Worm (Caenorhabditis elegans) whole organism, mixed stage, embryonic: ENCODE measurements around the gene T05C1.5.
A peak's percentile ranks its signal among the peaks of the same experiment; 100 is the strongest.

ENCODE experiments used
- M03D4.4 ChIP-seq: sonication (generic microtip); optimal IDR thresholded peaks from 2 replicates; lab custom pipeline; 2017; ENCODE audit warnings: mild to moderate bottlenecking, missing genetic modification characterization, missing compliant biosample characterization
- bed-3 ChIP-seq: fragments of 200-800 bp; sonication (Bioruptor generic); optimal IDR thresholded peaks from 3 replicates; lab custom pipeline; 2018; ENCODE audit warnings: mild to moderate bottlenecking, missing genetic modification characterization, moderate library complexity, missing compliant biosample characterization
- blmp-1 ChIP-seq: fragments of 150-350 bp; optimal IDR thresholded peaks from 2 replicates; lab custom pipeline; 2014; ENCODE audit warnings: missing biosample characterization, missing genetic modification characterization
- ceh-39 ChIP-seq: fragments of 150-350 bp; optimal IDR thresholded peaks from 2 replicates; lab custom pipeline; 2014; ENCODE audit warnings: missing biosample characterization, missing genetic modification characterization
- ceh-83 ChIP-seq: fragments of 200-800 bp; sonication (Bioruptor generic); optimal IDR thresholded peaks from 2 replicates; lab custom pipeline; 2018; ENCODE audit warnings: mild to moderate bottlenecking, missing genetic modification characterization, missing compliant biosample characterization
- ces-1 ChIP-seq: fragments of 150-350 bp; optimal IDR thresholded peaks from 2 replicates; lab custom pipeline; 2014; ENCODE audit warnings: missing biosample characterization, missing genetic modification reagents, missing genetic modification characterization
- cnd-1 ChIP-seq: fragments of 200-800 bp; sonication (Bioruptor generic); optimal IDR thresholded peaks from 2 replicates; lab custom pipeline; 2018; ENCODE audit warnings: mild to moderate bottlenecking, missing genetic modification characterization, missing compliant biosample characterization
- drap-1 ChIP-seq: fragments of 200-800 bp; sonication (Bioruptor generic); optimal IDR thresholded peaks from 3 replicates; lab custom pipeline; 2018; ENCODE audit warnings: mild to moderate bottlenecking, missing genetic modification characterization, missing compliant biosample characterization
- elt-3 ChIP-seq: fragments of 150-350 bp; optimal IDR thresholded peaks from 2 replicates; lab custom pipeline; 2014; ENCODE audit warnings: missing biosample characterization, missing genetic modification characterization
- hlh-1 ChIP-seq: fragments of 150-350 bp; optimal IDR thresholded peaks from 2 replicates; lab custom pipeline; 2014; ENCODE audit warnings: missing biosample characterization, missing genetic modification reagents, missing genetic modification characterization
- lin-13 ChIP-seq: fragments of 150-350 bp; optimal IDR thresholded peaks from 2 replicates; lab custom pipeline; 2014; ENCODE audit warnings: missing biosample characterization, missing genetic modification characterization
- lin-32 ChIP-seq: fragments of 200-800 bp; sonication (Bioruptor generic); optimal IDR thresholded peaks from 2 replicates; lab custom pipeline; 2018; ENCODE audit warnings: mild to moderate bottlenecking, missing genetic modification characterization, missing compliant biosample characterization
- lsy-2 ChIP-seq: fragments of 150-350 bp; optimal IDR thresholded peaks from 2 replicates; lab custom pipeline; 2014; ENCODE audit warnings: missing biosample characterization, missing genetic modification characterization
- mep-1 ChIP-seq: fragments of 150-350 bp; optimal IDR thresholded peaks from 2 replicates; lab custom pipeline; 2017; ENCODE audit warnings: missing biosample characterization, missing genetic modification reagents, missing genetic modification characterization, inconsistent platforms
- mls-2 ChIP-seq: sonication (generic microtip); optimal IDR thresholded peaks from 2 replicates; lab custom pipeline; 2016; ENCODE audit warnings: mild to moderate bottlenecking, missing genetic modification characterization, moderate library complexity, missing compliant biosample characterization
- nhr-2 ChIP-seq: fragments of 150-350 bp; optimal IDR thresholded peaks from 2 replicates; lab custom pipeline; 2014; ENCODE audit warnings: missing biosample characterization, missing genetic modification characterization
- nhr-237 ChIP-seq: fragments of 150-350 bp; optimal IDR thresholded peaks from 2 replicates; lab custom pipeline; 2014; ENCODE audit warnings: missing biosample characterization, missing genetic modification characterization
- nhr-76 ChIP-seq: sonication (generic microtip); optimal IDR thresholded peaks from 2 replicates; lab custom pipeline; 2017; ENCODE audit warnings: missing biosample characterization, missing genetic modification characterization
- sptf-1 ChIP-seq: sonication (generic microtip); optimal IDR thresholded peaks from 2 replicates; lab custom pipeline; 2017; ENCODE audit warnings: mild to moderate bottlenecking, missing genetic modification characterization, moderate library complexity, missing compliant biosample characterization
- tbx-8 ChIP-seq: fragments of 200-800 bp; sonication (Bioruptor generic); optimal IDR thresholded peaks from 2 replicates; lab custom pipeline; 2018; ENCODE audit warnings: mild to moderate bottlenecking, missing genetic modification characterization, moderate library complexity, missing compliant biosample characterization
- unc-120 ChIP-seq: sonication (generic microtip); optimal IDR thresholded peaks from 2 replicates; lab custom pipeline; 2017; ENCODE audit warnings: missing genetic modification characterization, missing compliant biosample characterization; ENCODE audit not compliant: poor library complexity, severe bottlenecking
- unc-62 ChIP-seq: fragments of 150-350 bp; optimal IDR thresholded peaks from 2 replicates; lab custom pipeline; 2014; ENCODE audit warnings: missing biosample characterization, missing genetic modification reagents, missing genetic modification characterization
- zip-8 ChIP-seq: fragments of 150-350 bp; optimal IDR thresholded peaks from 2 replicates; lab custom pipeline; 2014; ENCODE audit warnings: missing biosample characterization, missing genetic modification characterization
- ztf-11 ChIP-seq: fragments of 150-350 bp; optimal IDR thresholded peaks from 2 replicates; lab custom pipeline; 2014; ENCODE audit warnings: missing biosample characterization, missing genetic modification characterization

The T05C1.5 gene

DNA sequence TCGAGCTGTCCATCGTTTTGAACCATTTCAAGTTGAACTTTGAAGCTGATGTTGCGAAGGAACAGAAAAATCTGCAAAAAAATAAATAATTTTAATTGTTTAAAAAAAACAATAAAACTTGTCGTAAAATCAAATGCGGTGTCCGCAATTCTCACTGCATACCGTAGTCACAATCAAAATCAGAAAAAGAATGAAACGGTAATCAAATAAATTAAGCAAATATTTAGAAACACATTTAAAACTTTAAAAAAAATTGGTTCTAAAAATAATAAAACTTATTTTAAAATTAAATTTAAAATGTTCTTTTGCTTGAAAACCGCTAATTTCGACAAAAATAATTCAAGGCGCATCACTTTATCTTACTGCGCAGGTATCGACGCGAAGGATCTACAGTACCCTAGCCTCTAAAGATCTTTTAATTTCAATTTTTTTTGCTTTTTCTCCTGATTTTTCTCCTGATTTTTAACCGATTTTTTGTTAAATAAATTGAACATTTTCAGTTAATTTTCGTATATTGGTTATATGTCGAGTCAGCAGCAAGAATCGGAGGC lies 32.6 kb upstream of the T05C1.5 start, which contains the start of the genes B0304.4 and B0304.2:
Gene B0304.4, minus strand, starts transcription at position 101 of the 551 bp plus-strand sequence.
Gene B0304.2, plus strand, starts transcription at position 501 of the 551 bp plus-strand sequence.
- no peak for TF ChIP-seq nhr-2 (tag; lab: Kevin White, UChicago)
- TF ChIP-seq unc-120 (tag; lab: Kevin White, UChicago), result no peak
- TF ChIP-seq zip-8 (tag; lab: Kevin White, UChicago), result no peak
- no peak for TF ChIP-seq ztf-11 (tag; lab: Kevin White, UChicago)
- TF ChIP-seq M03D4.4, result no peak
- TF ChIP-seq ceh-39, result no peak
- TF ChIP-seq tbx-8 (GFP tag; lab: Kevin White, UChicago), result no peak

DNA sequence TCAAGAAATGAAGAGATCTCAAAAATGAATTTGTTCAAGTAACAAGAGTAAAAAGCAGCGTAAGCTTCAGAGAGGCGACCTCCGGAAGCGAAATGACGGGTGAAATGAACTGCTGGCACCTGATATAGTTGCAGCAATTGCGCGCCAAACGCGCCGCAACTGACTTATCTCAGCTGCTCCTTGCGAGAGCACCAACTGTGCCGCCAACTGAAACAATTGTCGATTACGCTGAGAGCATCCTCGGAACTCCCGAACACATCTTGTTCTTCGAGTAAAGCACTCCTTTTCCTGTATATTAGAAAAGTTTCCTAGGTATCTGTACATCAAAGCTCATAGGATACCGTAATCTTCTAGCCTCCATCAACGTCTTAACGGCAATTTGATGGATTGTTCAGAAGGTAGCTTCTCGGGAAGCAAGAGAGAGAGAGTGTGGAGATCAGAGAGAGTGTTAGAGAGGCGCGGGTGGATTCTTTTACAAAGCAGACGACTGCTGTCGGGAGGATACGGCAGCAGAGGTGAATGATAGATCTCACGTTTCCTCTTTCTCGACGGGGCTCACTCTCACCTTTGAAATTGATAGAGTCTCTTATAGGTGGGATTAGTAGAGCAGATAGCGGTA lies 29.5 kb upstream of the T05C1.5 start:
- TF ChIP-seq mls-2 (tag; lab: Kevin White, UChicago), result no peak
- TF ChIP-seq ces-1 (GFP tag; lab: Kevin White, UChicago), result no peak
- TF ChIP-seq blmp-1, result no peak
- peak; percentile 89 for TF ChIP-seq unc-120 (tag; lab: Kevin White, UChicago)
- TF ChIP-seq ceh-83, result no peak
- TF ChIP-seq nhr-237 (tag; lab: Kevin White, UChicago), result no peak
- peak; percentile 62 for TF ChIP-seq unc-62 (GFP tag; lab: Kevin White, UChicago)
- TF ChIP-seq drap-1 (GFP tag; lab: Kevin White, UChicago), result no peak
- peak; percentile 100 for TF ChIP-seq hlh-1 (tag; lab: Kevin White, UChicago)
- TF ChIP-seq, all 35 proteins: peak for 3

DNA sequence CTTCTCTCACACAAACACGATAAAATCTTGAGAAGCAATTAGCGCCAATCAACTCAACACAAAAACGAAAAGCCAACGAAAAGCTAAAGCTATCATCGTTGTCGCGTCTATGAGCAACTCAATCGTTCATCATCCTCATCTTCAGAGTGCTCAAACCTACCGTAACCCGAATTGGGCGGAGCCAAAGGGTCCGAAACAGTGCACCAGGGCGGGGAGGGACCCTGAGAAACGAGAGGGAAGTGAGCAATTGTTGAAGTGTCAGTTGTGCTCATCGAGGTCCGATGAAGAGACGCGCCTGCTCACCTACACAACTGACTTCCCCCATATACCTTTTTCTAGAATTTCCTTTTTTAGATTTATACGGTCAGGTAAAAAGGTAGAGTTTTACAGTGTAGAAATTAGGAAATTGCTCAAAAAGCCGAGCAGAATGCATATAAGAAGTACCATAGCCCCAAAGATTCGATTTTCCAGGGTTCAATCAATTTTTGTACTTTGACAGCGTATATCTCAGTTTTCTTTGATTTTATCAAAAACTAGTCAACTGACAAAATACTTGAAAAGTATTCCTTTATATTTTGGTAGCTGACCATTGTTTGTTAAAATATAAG lies 27.8 kb upstream of the T05C1.5 start, which contains the start of gene hlh-1:
Gene hlh-1, plus strand, starts transcription at position 275 of the 608 bp plus-strand sequence.
- no peak for TF ChIP-seq nhr-237 (tag; lab: Kevin White, UChicago)
- TF ChIP-seq lin-32 (GFP tag; lab: Kevin White, UChicago), result no peak
- no peak for TF ChIP-seq mls-2 (tag; lab: Kevin White, UChicago)
- TF ChIP-seq unc-62 (GFP tag; lab: Kevin White, UChicago), result peak; percentile 83
- no peak for TF ChIP-seq nhr-2 (tag; lab: Kevin White, UChicago)
- TF ChIP-seq lsy-2 (tag; lab: Kevin White, UChicago), result peak; percentile 89
- TF ChIP-seq sptf-1 (tag; lab: Kevin White, UChicago), result peak; percentile 12
- TF ChIP-seq cnd-1 (tag; lab: Kevin White, UChicago), result no peak
- peak; percentile 100 for TF ChIP-seq hlh-1 (tag; lab: Kevin White, UChicago)
- no peak for TF ChIP-seq bed-3 (GFP tag; lab: Kevin White, UChicago)
- no peak for TF ChIP-seq lin-13 (tag; lab: Kevin White, UChicago)
- TF ChIP-seq nhr-76 (tag; lab: Kevin White, UChicago), result no peak
- no peak for TF ChIP-seq ceh-39
- TF ChIP-seq mep-1 (tag; lab: Kevin White, UChicago), result no peak
- peak; percentile 100 for TF ChIP-seq unc-120 (tag; lab: Kevin White, UChicago)

DNA sequence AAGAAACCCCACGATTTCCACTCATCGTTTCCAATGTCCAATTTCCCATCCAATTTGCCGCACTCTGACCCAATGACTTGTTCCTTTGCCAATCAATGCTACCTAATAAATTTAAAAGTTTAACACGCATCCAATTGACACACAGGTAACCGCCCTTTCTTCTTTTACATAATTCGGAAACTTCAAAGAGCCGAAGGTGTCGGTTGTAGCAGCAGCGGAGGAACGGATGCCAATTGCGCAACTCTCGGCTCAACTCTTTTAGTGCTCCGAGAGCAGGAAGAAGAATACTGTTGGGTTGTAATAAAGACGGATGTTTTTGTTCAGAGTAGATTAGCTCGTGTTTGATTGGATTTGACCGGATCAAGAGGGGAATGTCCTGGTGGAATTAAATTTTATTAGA lies 26.6 kb upstream of the T05C1.5 start:
- peak; percentile 14 for TF ChIP-seq lsy-2 (tag; lab: Kevin White, UChicago)
- peak; percentile 95 for TF ChIP-seq hlh-1 (tag; lab: Kevin White, UChicago)
- TF ChIP-seq ceh-39, result no peak
- TF ChIP-seq, all 35 proteins: peak for 2

DNA sequence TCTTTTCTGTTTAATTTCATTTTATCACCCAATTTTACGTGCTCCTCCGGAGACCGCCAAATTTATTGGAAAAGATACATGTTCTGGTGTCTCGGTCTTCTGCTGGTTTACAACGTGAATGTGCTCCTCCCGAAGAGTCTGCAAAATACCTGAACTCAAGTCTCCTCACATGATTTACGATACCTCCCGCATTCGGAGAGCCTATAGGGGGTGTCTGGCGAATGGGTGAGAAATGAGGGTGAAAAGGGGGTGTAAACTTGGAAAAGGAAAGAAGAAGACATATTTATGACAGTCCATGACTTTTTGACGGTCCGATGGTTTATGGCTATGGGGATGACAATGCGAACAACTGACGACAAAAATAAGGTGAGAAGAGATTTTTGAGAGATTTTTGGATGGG lies 25.7 kb upstream of the T05C1.5 start:
- TF ChIP-seq hlh-1 (tag; lab: Kevin White, UChicago), result peak; percentile 99
- no peak for TF ChIP-seq cnd-1 (tag; lab: Kevin White, UChicago)
- TF ChIP-seq nhr-237 (tag; lab: Kevin White, UChicago), result no peak
- peak; percentile 5 for TF ChIP-seq M03D4.4
- peak; percentile 12 for TF ChIP-seq nhr-2 (tag; lab: Kevin White, UChicago)
- TF ChIP-seq elt-3, result no peak
- TF ChIP-seq unc-120 (tag; lab: Kevin White, UChicago), result peak; percentile 90
- peak; percentile 79 for TF ChIP-seq unc-62 (GFP tag; lab: Kevin White, UChicago)

DNA sequence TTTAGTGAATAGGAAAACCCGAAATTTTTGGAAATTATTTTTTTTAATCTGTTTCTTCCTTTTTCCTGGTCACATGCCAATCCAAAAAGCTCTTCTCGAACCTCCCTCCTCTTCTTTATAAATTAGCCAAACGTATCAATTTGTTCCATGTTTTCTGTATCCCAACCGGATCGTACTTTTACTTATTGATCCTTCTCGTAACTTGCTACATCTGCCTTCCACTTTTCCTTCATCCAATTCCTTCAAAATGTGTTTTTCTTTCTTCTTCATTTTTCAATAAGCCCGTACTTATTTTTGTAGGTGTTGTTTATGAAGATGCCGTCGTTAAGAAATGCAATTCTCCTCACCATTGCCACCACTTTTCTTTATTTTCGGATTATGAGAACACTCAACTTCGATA lies 21.3 kb upstream of the T05C1.5 start, which contains the start of gene cyp-23A1:
Gene cyp-23A1, plus strand, starts transcription at position 301 of the 400 bp plus-strand sequence.
- TF ChIP-seq ceh-39, result no peak
- TF ChIP-seq, all 35 proteins: peak for 0
